Worm (Caenorhabditis elegans) whole organism, early embryonic: ENCODE results near the gene K02E2.6.
A peak's percentile ranks its signal among the peaks of the same experiment; 100 is the strongest.
"Not testable (repeated sequence)": the region's sequence is repeated elsewhere in the genome, so short reads cannot be mapped to it uniquely, and the experiment has no call there.

Experiments
- B0310.2 ChIP-seq: sonication (generic microtip); optimal IDR thresholded peaks from 2 replicates; lab custom pipeline; 2016; ENCODE audit warnings: mild to moderate bottlenecking, missing genetic modification characterization, missing compliant biosample characterization
- F13C5.2 ChIP-seq: sonication (generic microtip); optimal IDR thresholded peaks from 2 replicates; lab custom pipeline; 2017; ENCODE audit warnings: mild to moderate bottlenecking, missing genetic modification characterization, inconsistent platforms, missing compliant biosample characterization
- aly-1 ChIP-seq: sonication (generic microtip); optimal IDR thresholded peaks from 2 replicates; lab custom pipeline; 2016; ENCODE audit warnings: missing genetic modification characterization, missing compliant biosample characterization
- ama-1 ChIP-seq: fragments of 150-350 bp; optimal IDR thresholded peaks from 2 replicates; lab custom pipeline; 2014
- ceh-13 ChIP-seq: fragments of 200-800 bp; sonication (Bioruptor generic); optimal IDR thresholded peaks from 2 replicates; lab custom pipeline; 2018; ENCODE audit warnings: mild to moderate bottlenecking, missing genetic modification characterization, missing compliant biosample characterization
- ceh-36 ChIP-seq: sonication (generic microtip); optimal IDR thresholded peaks from 2 replicates; lab custom pipeline; 2016; ENCODE audit warnings: missing genetic modification characterization, inconsistent platforms, missing compliant biosample characterization
- ets-7 ChIP-seq: sonication (generic microtip); optimal IDR thresholded peaks from 2 replicates; lab custom pipeline; 2016; ENCODE audit warnings: missing genotype, missing genetic modification characterization, missing compliant biosample characterization
- flt-1 ChIP-seq: fragments of 200-800 bp; sonication (Bioruptor generic); IDR thresholded peaks from 2 replicates; pipeline ENCODE4 v1.3.6; 2022; ENCODE audit warnings: missing genetic modification characterization, missing compliant biosample characterization
- hmbx-1 ChIP-seq: sonication (generic microtip); optimal IDR thresholded peaks from 2 replicates; lab custom pipeline; 2016; ENCODE audit warnings: mild to moderate bottlenecking, missing genetic modification characterization, missing compliant biosample characterization
- hmg-4 ChIP-seq: fragments of 200-800 bp; sonication (Bioruptor generic); optimal IDR thresholded peaks from 2 replicates; lab custom pipeline; 2018; ENCODE audit warnings: mild to moderate bottlenecking, missing genetic modification characterization, missing compliant biosample characterization
- hnd-1 ChIP-seq: sonication (generic microtip); optimal IDR thresholded peaks from 2 replicates; lab custom pipeline; 2016; ENCODE audit warnings: missing genetic modification characterization, missing compliant biosample characterization
- pes-1 ChIP-seq: fragments of 200-800 bp; sonication (Bioruptor generic); IDR thresholded peaks from 2 replicates; pipeline ENCODE4 v1.3.6; 2022; ENCODE audit warnings: missing genetic modification reagents, missing genetic modification characterization, missing compliant biosample characterization
- scrt-1 ChIP-seq: fragments of 200-800 bp; sonication (Bioruptor generic); IDR thresholded peaks from 2 replicates; pipeline ENCODE4 v1.3.6; 2022; ENCODE audit warnings: missing genetic modification characterization, missing compliant biosample characterization
- sea-1 ChIP-seq: fragments of 200-800 bp; sonication (Bioruptor generic); conservative IDR thresholded peaks from 2 replicates; pipeline ENCODE4 v1.3.6; 2022; ENCODE audit warnings: missing genetic modification characterization, missing compliant biosample characterization
- tbx-11 ChIP-seq: fragments of 200-800 bp; sonication (Bioruptor generic); IDR thresholded peaks from 2 replicates; pipeline ENCODE4 v1.3.6; 2022; ENCODE audit warnings: missing genetic modification characterization, missing compliant biosample characterization
- tbx-37 ChIP-seq: fragments of 200-800 bp; sonication (Bioruptor generic); conservative IDR thresholded peaks from 2 replicates; pipeline ENCODE4 v1.3.6; 2022; ENCODE audit warnings: missing genetic modification reagents, missing genetic modification characterization, missing compliant biosample characterization
- tra-4 ChIP-seq: sonication (generic microtip); optimal IDR thresholded peaks from 2 replicates; lab custom pipeline; 2017; ENCODE audit warnings: missing genetic modification characterization, missing compliant biosample characterization

K02E2.6 gene

ce11 chrV:20366839-20367238 is 13.5 kb upstream of the K02E2.6 start, which contains the start of gene K02E2.8:
TSS of gene K02E2.8 (minus strand) at chrV:20366939.
- TF ChIP-seq tbx-37 (GFP tag; lab: Robert Waterston, UW) (no peak), hmbx-1 (tag; lab: Kevin White, UChicago) (no peak), hmg-4 (GFP tag; lab: Kevin White, UChicago) (no peak), B0310.2 (tag; lab: Kevin White, UChicago) (no peak), tbx-11 (GFP tag; lab: Robert Waterston, UW) (no peak), flt-1 (GFP tag; lab: Robert Waterston, UW) (no peak), F13C5.2 (tag; lab: Kevin White, UChicago) (no peak), ceh-36 (tag; lab: Kevin White, UChicago) (no peak), tra-4 (no peak), ets-7 (no peak), ama-1 (lab: Kevin White, UChicago) (no peak), aly-1 (no peak), sea-1 (GFP tag; lab: Robert Waterston, UW) (no peak), hnd-1 (tag; lab: Kevin White, UChicago) (no peak), pes-1 (GFP tag; lab: Robert Waterston, UW) (no peak), scrt-1 (GFP tag; lab: Robert Waterston, UW) (no peak), ceh-13 (GFP tag; lab: Kevin White, UChicago) (no peak)

ce11 chrV:20369153-20369552 is 11.2 kb upstream of the K02E2.6 start, which contains the start of gene srh-177:
TSS of gene srh-177 (minus strand) at chrV:20369253.
- TF ChIP-seq tbx-37 (GFP tag; lab: Robert Waterston, UW); hmg-4 (GFP tag; lab: Kevin White, UChicago); ama-1 (lab: Kevin White, UChicago): not testable (repeated sequence)

DNA sequence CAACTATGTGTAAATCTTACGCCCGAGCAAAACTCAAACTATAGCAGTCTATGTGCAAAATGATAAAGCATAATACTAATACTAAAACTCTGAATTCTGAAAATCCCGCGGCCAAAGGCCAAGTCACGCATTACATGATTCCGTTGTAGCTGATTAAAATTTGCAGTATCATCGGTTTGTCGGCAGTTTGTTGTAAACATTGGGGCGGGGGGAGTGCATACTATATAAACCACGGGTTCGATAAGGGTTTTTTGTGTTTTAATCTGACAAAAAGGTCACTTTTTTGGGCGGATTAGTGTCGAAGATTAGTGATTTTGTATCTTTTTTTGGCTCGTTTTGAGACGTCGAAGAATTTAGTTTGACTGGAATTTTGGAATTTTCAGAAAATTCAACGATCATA is 5.9 kb upstream of the K02E2.6 start:
- TF ChIP-seq tbx-37 (GFP tag; lab: Robert Waterston, UW) (no peak), ceh-36 (tag; lab: Kevin White, UChicago) (no peak), ama-1 (lab: Kevin White, UChicago) (no peak), hmbx-1 (tag; lab: Kevin White, UChicago) (no peak), scrt-1 (GFP tag; lab: Robert Waterston, UW) (no peak), tra-4 (no peak), flt-1 (GFP tag; lab: Robert Waterston, UW) (no peak), F13C5.2 (tag; lab: Kevin White, UChicago) (no peak)

DNA sequence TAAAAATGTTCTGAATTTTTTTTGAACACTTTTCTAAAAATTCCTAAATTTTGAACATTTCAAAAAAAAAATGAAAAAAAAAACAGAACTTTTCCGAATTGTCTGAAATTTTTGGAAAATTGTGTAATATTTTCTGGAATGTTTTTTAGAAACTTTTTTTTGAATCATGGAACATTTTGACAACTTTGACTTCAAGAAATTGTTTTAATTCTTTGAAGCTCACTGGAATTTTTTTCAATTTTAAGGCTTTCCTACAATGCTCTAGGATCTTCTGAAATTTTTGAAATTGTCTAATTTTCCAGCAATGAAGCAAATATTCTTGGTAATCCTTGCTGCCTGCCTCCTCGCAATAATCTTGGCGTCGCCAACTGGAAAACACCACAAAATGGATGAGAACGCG is 5.1 kb upstream of the K02E2.6 start, which contains the start of gene ins-35:
Gene ins-35, plus strand, starts transcription at position 301 of the 400 bp plus-strand sequence.
- no peak for TF ChIP-seq sea-1 (GFP tag; lab: Robert Waterston, UW)
- TF ChIP-seq tra-4: no peak
- no peak for TF ChIP-seq pes-1 (GFP tag; lab: Robert Waterston, UW)
- TF ChIP-seq hmbx-1 (tag; lab: Kevin White, UChicago): no peak
- no peak for TF ChIP-seq F13C5.2 (tag; lab: Kevin White, UChicago)
- no peak for TF ChIP-seq B0310.2 (tag; lab: Kevin White, UChicago)
- TF ChIP-seq tbx-11 (GFP tag; lab: Robert Waterston, UW): no peak
- TF ChIP-seq ama-1 (lab: Kevin White, UChicago): no peak

- TF ChIP-seq tra-4 (no peak), tbx-11 (GFP tag; lab: Robert Waterston, UW) (no peak), sea-1 (GFP tag; lab: Robert Waterston, UW) (no peak), ceh-36 (tag; lab: Kevin White, UChicago) (no peak), flt-1 (GFP tag; lab: Robert Waterston, UW) (no peak), hmg-4 (GFP tag; lab: Kevin White, UChicago) (no peak), hnd-1 (tag; lab: Kevin White, UChicago) (no peak), F13C5.2 (tag; lab: Kevin White, UChicago) (no peak), aly-1 (no peak), B0310.2 (tag; lab: Kevin White, UChicago) (no peak), scrt-1 (GFP tag; lab: Robert Waterston, UW) (no peak), hmbx-1 (tag; lab: Kevin White, UChicago) (no peak), ets-7 (no peak), pes-1 (GFP tag; lab: Robert Waterston, UW) (no peak)
Observed at ce11 chrV:20376070-20376469, 4.3 kb upstream of the K02E2.6 start.

ce11 chrV:20383065-20383609 is 2.8 kb downstream of the K02E2.6 start, which contains the start of gene K02E2.11:
TSS of gene K02E2.11 (plus strand) at chrV:20383315.
- TF ChIP-seq sea-1 (GFP tag; lab: Robert Waterston, UW) (no peak), tra-4 (no peak), ceh-13 (GFP tag; lab: Kevin White, UChicago) (no peak), scrt-1 (GFP tag; lab: Robert Waterston, UW) (no peak), ceh-36 (tag; lab: Kevin White, UChicago) (no peak), hmg-4 (GFP tag; lab: Kevin White, UChicago) (peak; percentile 3), B0310.2 (tag; lab: Kevin White, UChicago) (no peak), ama-1 (lab: Kevin White, UChicago) (no peak), aly-1 (no peak), tbx-37 (GFP tag; lab: Robert Waterston, UW) (no peak), hnd-1 (tag; lab: Kevin White, UChicago) (no peak), F13C5.2 (tag; lab: Kevin White, UChicago) (peak; percentile 69), flt-1 (GFP tag; lab: Robert Waterston, UW) (no peak), hmbx-1 (tag; lab: Kevin White, UChicago) (no peak), pes-1 (GFP tag; lab: Robert Waterston, UW) (no peak), tbx-11 (GFP tag; lab: Robert Waterston, UW) (no peak)

DNA sequence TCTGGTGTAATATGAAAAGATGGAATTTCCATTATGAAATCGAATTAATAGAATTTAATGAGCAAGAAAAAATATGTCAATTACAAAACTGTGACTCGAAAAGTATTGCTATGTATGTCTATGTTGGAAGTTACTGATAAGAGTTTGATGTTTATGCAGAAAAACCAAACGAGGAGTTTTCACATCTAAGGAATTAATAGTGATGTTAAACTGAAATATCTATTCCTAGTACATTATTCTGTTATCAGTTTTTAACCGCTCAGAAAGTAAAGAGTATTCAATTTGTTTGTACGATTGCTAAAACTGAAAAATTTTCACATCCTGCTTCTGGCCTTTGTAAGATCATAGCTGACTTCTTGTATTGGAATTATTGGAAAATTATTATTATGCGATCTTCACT is 6.6 kb downstream of the K02E2.6 start, which contains the start of gene K02E2.7:
Gene K02E2.7, minus strand, starts transcription at position 101 of the 400 bp plus-strand sequence.
- TF ChIP-seq hmg-4 (GFP tag; lab: Kevin White, UChicago): no peak
- TF ChIP-seq pes-1 (GFP tag; lab: Robert Waterston, UW): no peak
- no peak for TF ChIP-seq sea-1 (GFP tag; lab: Robert Waterston, UW)
- no peak for TF ChIP-seq tra-4
- TF ChIP-seq B0310.2 (tag; lab: Kevin White, UChicago): no peak
- TF ChIP-seq hmbx-1 (tag; lab: Kevin White, UChicago): no peak
- TF ChIP-seq ceh-13 (GFP tag; lab: Kevin White, UChicago): no peak
- TF ChIP-seq flt-1 (GFP tag; lab: Robert Waterston, UW): no peak
- no peak for TF ChIP-seq ama-1 (lab: Kevin White, UChicago)
- TF ChIP-seq hnd-1 (tag; lab: Kevin White, UChicago): no peak
